Worm (Caenorhabditis elegans): ENCODE data around the gene eif-3.L.

Gene eif-3.L

DNA sequence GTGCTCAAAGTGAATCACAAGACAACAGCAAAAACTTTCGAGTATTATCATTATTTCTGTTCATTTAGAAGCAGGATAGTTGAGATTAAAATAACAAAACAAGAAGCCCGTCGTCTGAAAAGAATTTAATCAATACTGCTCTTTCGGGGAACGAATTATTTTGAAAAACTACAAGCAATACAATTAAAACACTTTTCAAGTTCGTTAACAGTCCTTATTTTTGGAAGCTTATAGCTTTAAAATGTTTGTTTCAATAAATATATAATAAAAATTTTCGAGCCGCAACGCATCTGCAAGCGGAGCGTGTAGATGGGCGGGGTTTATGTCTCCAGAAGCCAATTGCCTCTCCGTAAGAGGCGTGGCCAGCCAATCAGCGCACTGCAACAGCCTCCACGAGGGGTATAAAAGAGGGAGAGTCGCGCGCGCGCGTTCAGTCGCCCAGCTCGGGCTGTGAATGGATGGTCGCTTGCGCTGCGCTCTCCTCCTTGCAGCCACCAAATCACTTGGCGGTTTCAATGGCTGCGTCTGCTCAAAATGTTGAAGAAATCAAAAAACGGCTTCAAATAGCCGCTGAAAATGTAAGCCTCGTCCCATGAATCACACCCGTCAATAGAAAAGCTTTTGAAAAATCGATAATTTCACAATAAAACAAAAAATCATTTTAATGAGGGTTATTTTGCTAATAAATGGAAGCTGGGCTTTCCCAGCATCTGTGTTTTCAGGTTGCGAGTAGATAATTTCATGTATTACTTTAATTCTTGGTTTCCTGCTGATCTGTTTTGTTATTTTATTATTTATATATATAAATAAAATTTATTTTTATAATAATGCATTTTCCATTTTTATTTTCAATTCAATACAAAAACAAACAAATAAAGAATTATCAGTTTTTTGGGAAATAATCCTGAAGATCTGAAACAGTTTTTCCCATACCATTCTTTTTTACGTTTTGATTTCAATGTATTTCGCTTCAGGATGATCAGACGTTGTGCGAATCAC is 38.8 kb upstream of the eif-3.L start, which contains the start of the genes ift-43 and mdt-26 (continued):
- no peak for TF ChIP-seq lag-1 (GFP tag; IDR thresholded peaks at IDR 0.05)
- TF ChIP-seq attf-5 (GFP tag; optimal IDR thresholded peaks at IDR 0.05): peak; percentile 77
- TF ChIP-seq rpc-1 (optimal IDR thresholded peaks at IDR 0.05): peak; percentile 6
- no peak for TF ChIP-seq rpc-1 (tag; optimal IDR thresholded peaks at IDR 0.05)
- TF ChIP-seq K12H6.12 (tag; optimal IDR thresholded peaks at IDR 0.05): no peak
- TF ChIP-seq tbp1 (GFP tag; optimal IDR thresholded peaks at IDR 0.05): peak; percentile 76
- 0 out of 2 replicates have a peak, but pooled peaks have one; percentile 13 for TF ChIP-seq ceh-91 (GFP tag; IDR thresholded peaks at IDR 0.05)
- TF ChIP-seq lin-54 (GFP tag; optimal IDR thresholded peaks at IDR 0.05): peak; percentile 67
- peak; percentile 37 for TF ChIP-seq F57C9.4 (tag; optimal IDR thresholded peaks at IDR 0.05)
- TF ChIP-seq madf-6 (GFP tag; IDR thresholded peaks at IDR 0.05): peak; percentile 62
- peak; percentile 90 for TF ChIP-seq let-526 (GFP tag; IDR thresholded peaks at IDR 0.05)
- TF ChIP-seq F55B11.4 (tag; optimal IDR thresholded peaks at IDR 0.05; ENCODE audit: borderline replicate concordance, insufficient read depth): no peak
- peak; percentile 10 for TF ChIP-seq madf-8 (GFP tag; conservative IDR thresholded peaks at IDR 0.05)
- no peak for TF ChIP-seq nhr-80 (tag; optimal IDR thresholded peaks at IDR 0.05)
- TF ChIP-seq unc-130 (GFP tag; optimal IDR thresholded peaks at IDR 0.05): no peak
- TF ChIP-seq dpff-1 (tag; optimal IDR thresholded peaks at IDR 0.05): no peak
- TF ChIP-seq F22D6.2 (tag; optimal IDR thresholded peaks at IDR 0.05): peak; percentile 24
- TF ChIP-seq nfyb-1 (GFP tag; IDR thresholded peaks at IDR 0.05): peak; percentile 100
- TF ChIP-seq lsy-27 (tag; optimal IDR thresholded peaks at IDR 0.05; ENCODE audit: borderline replicate concordance, insufficient read depth): peak; percentile 41
- TF ChIP-seq ceh-27 (GFP tag; optimal IDR thresholded peaks at IDR 0.05): peak; percentile 84
- peak; percentile 95 for TF ChIP-seq egrh-3 (GFP tag; IDR thresholded peaks at IDR 0.05)
- no peak for TF ChIP-seq snpc-1.1 (tag; optimal IDR thresholded peaks at IDR 0.05; ENCODE audit: insufficient read depth)
- TF ChIP-seq unc-62 (GFP tag; optimal IDR thresholded peaks at IDR 0.05): no peak
- TF ChIP-seq let-607 (tag; optimal IDR thresholded peaks at IDR 0.05): no peak
- TF ChIP-seq ceh-100 (GFP tag; IDR thresholded peaks at IDR 0.05): peak; percentile 80
- peak; percentile 99 for TF ChIP-seq ama-1 (optimal IDR thresholded peaks at IDR 0.05)
- peak in 1 of 2 experiments; percentile 61 for TF ChIP-seq ama-1 (GFP tag; optimal IDR thresholded peaks at IDR 0.05)
- no peak for TF ChIP-seq ceh-79 (tag; optimal IDR thresholded peaks at IDR 0.05)
- peak; percentile 11 to 40 for TF ChIP-seq rec-8 (tag; optimal IDR thresholded peaks at IDR 0.05)
- TF ChIP-seq D2030.7 (GFP tag; IDR thresholded peaks at IDR 0.05): peak; percentile 72
- TF ChIP-seq B0336.3 (GFP tag; IDR thresholded peaks at IDR 0.05): no peak
- TF ChIP-seq attf-6 (GFP tag; IDR thresholded peaks at IDR 0.05): no peak
- 0 out of 2 replicates have a peak, but pooled peaks have one; percentile 37 for TF ChIP-seq Y53F4B.3 (GFP tag; IDR thresholded peaks at IDR 0.05)
- peak; percentile 98 for TF ChIP-seq sptf-2 (GFP tag; optimal IDR thresholded peaks at IDR 0.05)
- peak; percentile 77 for TF ChIP-seq ztf-6 (GFP tag; IDR thresholded peaks at IDR 0.05)
- no peak for TF ChIP-seq ztf-22 (GFP tag; optimal IDR thresholded peaks at IDR 0.05)
- TF ChIP-seq F57A8.1 (GFP tag; optimal IDR thresholded peaks at IDR 0.05): peak; percentile 80
- no peak for TF ChIP-seq die-1 (tag; optimal IDR thresholded peaks at IDR 0.05)
- TF ChIP-seq ceh-40 (GFP tag; IDR thresholded peaks at IDR 0.05): peak; percentile 83; the same call in 1 of the 2 replicates
- no peak for TF ChIP-seq hlh-12 (tag; optimal IDR thresholded peaks at IDR 0.05)
- no peak for TF ChIP-seq ceh-58 (GFP tag; IDR thresholded peaks at IDR 0.05)
- TF ChIP-seq snpc-3.4 (tag; optimal IDR thresholded peaks at IDR 0.05): no peak
- no peak for TF ChIP-seq F49E8.2 (tag; optimal IDR thresholded peaks at IDR 0.05; ENCODE audit: insufficient read depth)
- no peak for TF ChIP-seq athp-1 (tag; optimal IDR thresholded peaks at IDR 0.05)
- peak; percentile 40 for TF ChIP-seq dpl-1 (GFP tag; optimal IDR thresholded peaks at IDR 0.05)
- peak; percentile 88 for TF ChIP-seq ztf-28 (GFP tag; IDR thresholded peaks at IDR 0.05)
